Fruit fly (Drosophila melanogaster) whole organism, embryonic: ENCODE measurements around the gene CG31675.
A peak's percentile ranks its signal among the peaks of the same experiment; 100 is the strongest.

ENCODE experiments used
- Ada2b ChIP-seq: fragments of 200-800 bp; sonication (Bioruptor generic); IDR thresholded peaks from 2 replicates; pipeline ENCODE4 v1.3.6; 2022; ENCODE audit warnings: missing biosample characterization, missing genetic modification characterization
- C15 ChIP-seq: fragments of 200-800 bp; sonication (Bioruptor generic); IDR thresholded peaks from 3 replicates; pipeline ENCODE4 v1.3.6; 2022; ENCODE audit warnings: missing biosample characterization, missing genetic modification characterization
- CG1024 ChIP-seq: fragments of 200-800 bp; sonication (Bioruptor generic); IDR thresholded peaks from 2 replicates; pipeline ENCODE4 v1.3.6; 2022; ENCODE audit warnings: missing biosample characterization, missing genetic modification characterization
- CG10274 ChIP-seq: fragments of 200-800 bp; sonication (Bioruptor generic); optimal IDR thresholded peaks from 3 replicates; lab custom pipeline; 2017; ENCODE audit warnings: missing biosample characterization, mild to moderate bottlenecking, missing genetic modification characterization
- CG10321 ChIP-seq: fragments of 200-800 bp; sonication (Bioruptor generic); IDR thresholded peaks from 2 replicates; pipeline ENCODE4 v1.3.6; 2022; ENCODE audit warnings: missing biosample characterization, missing genetic modification characterization
- CG10543 ChIP-seq: fragments of 200-800 bp; sonication (Bioruptor generic); optimal IDR thresholded peaks from 3 replicates; lab custom pipeline; 2017; ENCODE audit warnings: missing biosample characterization, mild to moderate bottlenecking, missing genetic modification characterization, moderate library complexity
- CG11695 ChIP-seq: fragments of 200-800 bp; sonication (Bioruptor generic); IDR thresholded peaks from 3 replicates; pipeline ENCODE4 v1.3.6; 2022; ENCODE audit warnings: missing biosample characterization, missing genetic modification characterization
- CG11723 ChIP-seq: fragments of 200-800 bp; sonication (Bioruptor generic); optimal IDR thresholded peaks from 2 replicates; lab custom pipeline; 2017; ENCODE audit warnings: missing biosample characterization, mild to moderate bottlenecking, missing genetic modification characterization
- CG12236 ChIP-seq: fragments of 200-800 bp; sonication (Bioruptor generic); optimal IDR thresholded peaks from 2 replicates; lab custom pipeline; 2016; ENCODE audit warnings: missing biosample characterization, missing genetic modification characterization
- CG12391 ChIP-seq: fragments of 200-800 bp; sonication (Bioruptor generic); optimal IDR thresholded peaks from 3 replicates; lab custom pipeline; 2018; ENCODE audit warnings: missing biosample characterization, mild to moderate bottlenecking, missing genetic modification characterization, moderate library complexity
- CG13775 ChIP-seq: fragments of 200-800 bp; sonication (Bioruptor generic); optimal IDR thresholded peaks from 3 replicates; lab custom pipeline; 2017; ENCODE audit warnings: missing biosample characterization, mild to moderate bottlenecking, missing genetic modification characterization
- CG14667 ChIP-seq: fragments of 200-800 bp; sonication (Bioruptor generic); IDR thresholded peaks from 2 replicates; pipeline ENCODE4 v1.3.6; 2022; ENCODE audit warnings: missing biosample characterization, missing genetic modification characterization
- CG15601 ChIP-seq: fragments of 200-800 bp; sonication (Bioruptor generic); optimal IDR thresholded peaks from 3 replicates; lab custom pipeline; 2019; ENCODE audit warnings: missing biosample characterization, mild to moderate bottlenecking, missing genetic modification characterization, moderate library complexity
- CG17328 ChIP-seq: fragments of 200-800 bp; sonication (Bioruptor generic); IDR thresholded peaks from 2 replicates; pipeline ENCODE4 v1.3.6; 2022; ENCODE audit warnings: missing biosample characterization, missing genetic modification characterization
- CG1832 ChIP-seq: fragments of 200-800 bp; sonication (Bioruptor generic); optimal IDR thresholded peaks from 2 replicates; lab custom pipeline; 2017; ENCODE audit warnings: missing biosample characterization, mild to moderate bottlenecking, missing genetic modification characterization, inconsistent platforms
- CG18619 ChIP-seq: fragments of 200-800 bp; sonication (Bioruptor generic); optimal IDR thresholded peaks from 3 replicates; lab custom pipeline; 2017; ENCODE audit warnings: missing biosample characterization, mild to moderate bottlenecking, missing genetic modification characterization
- CG18764 ChIP-seq: fragments of 200-800 bp; sonication (Bioruptor generic); optimal IDR thresholded peaks from 3 replicates; lab custom pipeline; 2016; ENCODE audit warnings: missing biosample characterization, missing genetic modification characterization
- CG2120 ChIP-seq: fragments of 200-800 bp; sonication (Bioruptor generic); optimal IDR thresholded peaks from 3 replicates; lab custom pipeline; 2016; ENCODE audit warnings: missing biosample characterization, missing genetic modification characterization
- CG6765 ChIP-seq: fragments of 200-800 bp; sonication (Bioruptor generic); optimal IDR thresholded peaks from 3 replicates; lab custom pipeline; 2017; ENCODE audit warnings: missing biosample characterization, mild to moderate bottlenecking, missing genetic modification characterization
- CG7786 ChIP-seq: fragments of 200-800 bp; sonication (Bioruptor generic); optimal IDR thresholded peaks from 2 replicates; lab custom pipeline; 2016; ENCODE audit warnings: missing biosample characterization, missing genetic modification characterization
- CG9609 ChIP-seq: fragments of 200-800 bp; sonication (Bioruptor generic); optimal IDR thresholded peaks from 3 replicates; lab custom pipeline; 2016; ENCODE audit warnings: missing biosample characterization, missing genetic modification characterization
- CG9797 ChIP-seq: fragments of 200-800 bp; sonication (Bioruptor generic); optimal IDR thresholded peaks from 3 replicates; lab custom pipeline; 2018; ENCODE audit warnings: missing biosample characterization, mild to moderate bottlenecking, missing genetic modification characterization
- CG9876 ChIP-seq: fragments of 200-800 bp; sonication (Bioruptor generic); optimal IDR thresholded peaks from 2 replicates; lab custom pipeline; 2016; ENCODE audit warnings: missing biosample characterization, missing genetic modification characterization
- D ChIP-seq, 2 experiments: fragments of 200-800 bp in 1 of 2; fragments of >200 bp in 1 of 2; sonication (Bioruptor generic) in 1 of 2; optimal IDR thresholded peaks; 2 replicates in 1 of 2; 3 replicates in 1 of 2; lab custom pipeline; 2017; ENCODE audit warnings: mild to moderate bottlenecking in 1 of 2, missing biosample characterization in 1 of 2, missing genetic modification characterization in 1 of 2, missing genetic modification reagents in 1 of 2
- Dfd ChIP-seq, 2 experiments: fragments of >200 bp; optimal IDR thresholded peaks; 2 replicates each; lab custom pipeline; 2017; ENCODE audit warnings: missing biosample characterization in 2 of 2, missing genetic modification characterization in 2 of 2
- Doc2 ChIP-seq: fragments of 200-800 bp; sonication (Bioruptor generic); IDR thresholded peaks from 2 replicates; pipeline ENCODE4 v1.3.6; 2022; ENCODE audit warnings: missing biosample characterization, missing genetic modification characterization
- Fer1 ChIP-seq: fragments of 200-800 bp; sonication (Bioruptor generic); optimal IDR thresholded peaks from 2 replicates; lab custom pipeline; 2017; ENCODE audit warnings: missing biosample characterization, mild to moderate bottlenecking, missing genetic modification characterization
- Gsc ChIP-seq: fragments of 200-800 bp; sonication (Bioruptor generic); IDR thresholded peaks from 2 replicates; pipeline ENCODE4 v1.3.6; 2022; ENCODE audit warnings: missing biosample characterization, missing genetic modification characterization
- HmgD ChIP-seq: fragments of 200-800 bp; sonication (Bioruptor generic); optimal IDR thresholded peaks from 3 replicates; lab custom pipeline; 2016; ENCODE audit warnings: missing biosample characterization, missing genetic modification characterization
- Hr3 ChIP-seq: fragments of 200-800 bp; sonication (Bioruptor generic); optimal IDR thresholded peaks from 3 replicates; lab custom pipeline; 2016; ENCODE audit warnings: missing biosample characterization, missing genetic modification characterization
- MESR4 ChIP-seq: fragments of 200-800 bp; sonication (Bioruptor generic); optimal IDR thresholded peaks from 2 replicates; lab custom pipeline; 2018; ENCODE audit warnings: missing biosample characterization, mild to moderate bottlenecking, missing genetic modification characterization, moderate library complexity
- Nf-YC ChIP-seq: fragments of 200-800 bp; optimal IDR thresholded peaks from 3 replicates; lab custom pipeline; 2019; ENCODE audit warnings: missing biosample characterization, mild to moderate bottlenecking, missing genetic modification characterization, moderate library complexity
- Ravus ChIP-seq: fragments of 200-800 bp; sonication (Bioruptor generic); IDR thresholded peaks from 2 replicates; pipeline ENCODE4 v1.3.6; 2022; ENCODE audit warnings: missing biosample characterization, missing genetic modification characterization
- Sry-β ChIP-seq: fragments of 200-800 bp; sonication (Bioruptor generic); optimal IDR thresholded peaks from 2 replicates; lab custom pipeline; 2018; ENCODE audit warnings: missing biosample characterization, mild to moderate bottlenecking, missing genetic modification characterization, moderate library complexity
- ato ChIP-seq: fragments of 200-800 bp; sonication (Bioruptor generic); IDR thresholded peaks from 2 replicates; pipeline ENCODE4 v1.3.6; 2022; ENCODE audit warnings: missing biosample characterization, missing genetic modification characterization; ENCODE audit not compliant: partially characterized antibody
- gce ChIP-seq: fragments of 200-800 bp; sonication (Bioruptor generic); IDR thresholded peaks from 3 replicates; pipeline ENCODE4 v1.3.6; 2022; ENCODE audit warnings: missing biosample characterization, missing genetic modification characterization
- gcm2 ChIP-seq: fragments of 200-800 bp; sonication (Bioruptor generic); optimal IDR thresholded peaks from 2 replicates; lab custom pipeline; 2016; ENCODE audit warnings: missing biosample characterization, missing genetic modification characterization
- kah ChIP-seq: fragments of 200-800 bp; sonication (Bioruptor generic); optimal IDR thresholded peaks from 2 replicates; lab custom pipeline; 2018; ENCODE audit warnings: missing biosample characterization, mild to moderate bottlenecking, missing genetic modification characterization
- lov ChIP-seq, 2 experiments: fragments of 200-800 bp in 1 of 2; fragments of >200 bp in 1 of 2; sonication (Bioruptor generic) in 1 of 2; IDR thresholded peaks in 1 of 2; optimal IDR thresholded peaks in 1 of 2; 2 replicates in 1 of 2; 3 replicates in 1 of 2; pipeline versions ENCODE4 v1.3.6 to Lab custom; 2017 to 2022; ENCODE audit warnings: missing biosample characterization in 1 of 2, missing genetic modification characterization in 1 of 2
- nau ChIP-seq: fragments of 200-800 bp; sonication (Bioruptor generic); optimal IDR thresholded peaks from 3 replicates; lab custom pipeline; 2017; ENCODE audit warnings: missing biosample characterization, mild to moderate bottlenecking, missing genetic modification characterization, missing genetic modification reagents
- nerfin-2 ChIP-seq: fragments of 200-800 bp; sonication (Bioruptor generic); IDR thresholded peaks from 2 replicates; pipeline ENCODE4 v1.3.6; 2022; ENCODE audit warnings: missing biosample characterization, missing genetic modification characterization; ENCODE audit not compliant: partially characterized antibody
- org-1 ChIP-seq: fragments of 200-800 bp; sonication (Bioruptor generic); optimal IDR thresholded peaks from 2 replicates; lab custom pipeline; 2017; ENCODE audit warnings: missing biosample characterization, missing genetic modification characterization
- rib ChIP-seq: fragments of 200-800 bp; sonication (Bioruptor generic); IDR thresholded peaks from 2 replicates; pipeline ENCODE4 v1.3.6; 2022; ENCODE audit warnings: missing biosample characterization, missing genetic modification characterization
- sens ChIP-seq: fragments of 200-800 bp; sonication (Bioruptor generic); peaks from one replicate; lab custom pipeline; 2016; ENCODE audit warnings: missing biosample characterization, missing genetic modification characterization
- slbo ChIP-seq: fragments of 200-800 bp; sonication (Bioruptor generic); IDR thresholded peaks from 2 replicates; pipeline ENCODE4 v1.3.6; 2022; ENCODE audit warnings: missing biosample characterization, missing genetic modification characterization
- sug ChIP-seq: fragments of 200-800 bp; optimal IDR thresholded peaks from 2 replicates; lab custom pipeline; 2019; ENCODE audit warnings: missing biosample characterization, mild to moderate bottlenecking, missing genetic modification characterization, moderate library complexity
- tgo ChIP-seq: fragments of 200-800 bp; sonication (Bioruptor generic); IDR thresholded peaks from 3 replicates; pipeline ENCODE4 v1.3.6; 2022; ENCODE audit warnings: missing biosample characterization, missing genetic modification characterization
- tx ChIP-seq: fragments of 200-800 bp; sonication (Bioruptor generic); optimal IDR thresholded peaks from 2 replicates; lab custom pipeline; 2016; ENCODE audit warnings: missing biosample characterization, missing genetic modification characterization
- vnd ChIP-seq: fragments of 200-800 bp; sonication (Bioruptor generic); IDR thresholded peaks from 3 replicates; pipeline ENCODE4 v1.3.6; 2022; ENCODE audit warnings: missing biosample characterization, missing genetic modification characterization; ENCODE audit not compliant: partially characterized antibody

Gene CG31675

DNA sequence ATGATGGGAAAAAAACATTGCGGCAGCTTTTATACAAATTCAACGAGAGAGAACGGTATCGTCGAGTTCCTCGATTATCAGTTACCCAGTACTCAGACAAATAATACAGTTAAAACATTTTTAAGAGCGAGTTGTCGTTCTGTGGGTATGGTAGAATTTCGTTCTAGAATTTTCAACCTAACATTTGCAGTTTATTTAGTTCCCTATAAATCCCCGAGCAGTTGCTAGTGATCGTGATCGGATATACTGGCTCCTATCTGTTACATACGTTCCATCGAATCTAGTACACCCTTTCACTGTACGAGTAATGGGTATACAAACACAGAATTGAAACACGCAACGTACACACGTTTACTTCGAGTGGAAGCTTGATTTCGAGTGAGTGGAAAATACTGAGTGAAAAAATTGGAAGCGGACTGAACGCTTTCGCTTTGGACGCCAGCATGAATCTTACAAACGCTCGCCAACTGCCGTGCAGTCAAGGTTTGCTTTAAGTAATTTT, 2.7 kb upstream of the CG31675 start, which contains the start of gene CG9338 (continued):
- TF ChIP-seq CG14667 (GFP tag; lab: Robert Waterston, UW) (peak; percentile 89), nau (GFP tag; lab: Kevin White, UChicago) (peak; percentile 96), D (optimal IDR thresholded peaks at IDR 0.05; lab: Kevin White, UChicago) (no peak), D (GFP tag; optimal IDR thresholded peaks at IDR 0.05; lab: Kevin White, UChicago) (peak; percentile 86), sug (peak; percentile 80), CG10543 (GFP tag; lab: Kevin White, UChicago) (peak; percentile 94), Nf-YC (peak; percentile 89), tx (GFP tag; lab: Kevin White, UChicago) (peak; percentile 70), CG9876 (peak; percentile 46), MESR4 (no peak), Ravus (peak; percentile 47; the same call in 1 of the 2 replicates), HmgD (GFP tag; lab: Kevin White, UChicago) (peak; percentile 64), Fer1 (peak; percentile 97), CG12236 (GFP tag; lab: Kevin White, UChicago) (peak; percentile 61), sens (GFP tag; lab: Kevin White, UChicago) (peak; percentile 96), kah (GFP tag; lab: Kevin White, UChicago) (peak; percentile 87), CG11695 (peak; percentile 95), vnd (0 out of 3 replicates have a peak, but pooled peaks have one; percentile 23), CG13775 (peak; percentile 73), C15 (GFP tag; lab: Robert Waterston, UW) (peak; percentile 17; the same call in 1 of the 3 replicates), lov (optimal IDR thresholded peaks at IDR 0.05; lab: Kevin White, UChicago) (no peak), lov (GFP tag; IDR thresholded peaks at IDR 0.05; lab: Robert Waterston, UW) (peak; percentile 88), CG12391 (tag; lab: Kevin White, UChicago) (no peak), CG6765 (GFP tag; lab: Kevin White, UChicago) (peak; percentile 93), rib (GFP tag; lab: Robert Waterston, UW) (peak; percentile 77), slbo (GFP tag; lab: Robert Waterston, UW) (peak; percentile 79), CG11723 (peak; percentile 70), CG15601 (tag; lab: Kevin White, UChicago) (peak; percentile 79), CG7786 (GFP tag; lab: Kevin White, UChicago) (peak; percentile 87), CG18619 (GFP tag; lab: Kevin White, UChicago) (peak; percentile 54), CG10274 (GFP tag; lab: Kevin White, UChicago) (peak; percentile 85), gce (peak; percentile 72; the same call in 2 of the 3 replicates), CG18764 (GFP tag; lab: Kevin White, UChicago) (peak; percentile 91), Gsc (GFP tag; lab: Robert Waterston, UW) (no peak), CG9797 (peak; percentile 37), tgo (GFP tag; lab: Robert Waterston, UW) (peak; percentile 81), nerfin-2 (GFP tag; lab: Robert Waterston, UW) (peak; percentile 19; the same call in 1 of the 2 replicates), CG10321 (GFP tag; lab: Robert Waterston, UW) (peak; percentile 16; the same call in 1 of the 2 replicates), org-1 (GFP tag; lab: Kevin White, UChicago) (peak; percentile 82), Sry-β (GFP tag; lab: Kevin White, UChicago) (peak; percentile 40), CG1832 (GFP tag; lab: Kevin White, UChicago) (no peak), Doc2 (GFP tag; lab: Robert Waterston, UW) (no peak), ato (peak; percentile 54; the same call in 1 of the 2 replicates), CG2120 (peak; percentile 89), Hr3 (GFP tag; lab: Kevin White, UChicago) (peak; percentile 73), CG9609 (GFP tag; lab: Kevin White, UChicago) (peak; percentile 89), Ada2b (GFP tag; lab: Robert Waterston, UW) (peak; percentile 72), CG1024 (no peak), Dfd (GFP tag; optimal IDR thresholded peaks at IDR 0.05; lab: Kevin White, UChicago) (no peak), CG17328 (GFP tag; lab: Robert Waterston, UW) (peak; percentile 60), gcm2 (no peak)
